Worm (Caenorhabditis elegans) whole organism, young adult: ENCODE data around the gene ddx-19.

ENCODE experiments used
- B0336.3 ChIP-seq: fragments of 200-800 bp; sonication (Bioruptor generic); IDR thresholded peaks from 2 replicates; pipeline ENCODE4 v1.3.6; 2022; ENCODE audit warnings: missing genetic modification characterization, missing compliant biosample characterization
- C06A6.2 ChIP-seq: fragments of 200-800 bp; sonication (Bioruptor generic); conservative IDR thresholded peaks from 2 replicates; pipeline ENCODE4 v1.3.6; 2022; ENCODE audit warnings: missing genetic modification characterization, missing compliant biosample characterization
- F37B4.10 ChIP-seq: fragments of 200-800 bp; sonication (Bioruptor generic); IDR thresholded peaks from 2 replicates; pipeline ENCODE4 v1.3.6; 2022; ENCODE audit warnings: missing genetic modification characterization, missing compliant biosample characterization
- F39B2.1 ChIP-seq: fragments of 200-800 bp; sonication (Bioruptor generic); IDR thresholded peaks from 2 replicates; pipeline ENCODE4 v1.3.6; 2022; ENCODE audit warnings: missing genetic modification reagents, missing genetic modification characterization, missing compliant biosample characterization
- F52B5.7 ChIP-seq: sonication (generic microtip); optimal IDR thresholded peaks from 2 replicates; lab custom pipeline; 2016; ENCODE audit warnings: mild to moderate bottlenecking, missing genetic modification characterization, missing compliant biosample characterization
- T26A5.8 ChIP-seq: sonication (generic microtip); optimal IDR thresholded peaks from 2 replicates; lab custom pipeline; 2016; ENCODE audit warnings: missing genetic modification characterization, missing compliant biosample characterization
- Y53G8AR.9 ChIP-seq: fragments of 200-800 bp; sonication (Bioruptor generic); conservative IDR thresholded peaks from 2 replicates; pipeline ENCODE4 v1.3.6; 2022; ENCODE audit warnings: missing genetic modification reagents, missing genetic modification characterization, missing compliant biosample characterization
- Y56A3A.18 ChIP-seq: fragments of 200-800 bp; sonication (Bioruptor generic); IDR thresholded peaks from 2 replicates; pipeline ENCODE4 v1.3.6; 2022; ENCODE audit warnings: missing genetic modification reagents, missing genetic modification characterization, missing compliant biosample characterization
- Y67H2A.10 ChIP-seq: fragments of 200-800 bp; sonication (Bioruptor generic); conservative IDR thresholded peaks from 2 replicates; pipeline ENCODE4 v1.3.6; 2022; ENCODE audit warnings: missing genetic modification reagents, missing genetic modification characterization, missing compliant biosample characterization
- Y79H2A.3 ChIP-seq: fragments of 200-800 bp; sonication (Bioruptor generic); conservative IDR thresholded peaks from 2 replicates; pipeline ENCODE4 v1.3.6; 2022; ENCODE audit warnings: missing genetic modification reagents, missing genetic modification characterization, missing compliant biosample characterization
- Y95B8A.8 ChIP-seq: fragments of 200-800 bp; sonication (Bioruptor generic); IDR thresholded peaks from 2 replicates; pipeline ENCODE4 v1.3.6; 2022; ENCODE audit warnings: missing genetic modification reagents, missing genetic modification characterization, missing compliant biosample characterization
- akir-1 ChIP-seq: fragments of 200-800 bp; sonication (Bioruptor generic); optimal IDR thresholded peaks from 2 replicates; lab custom pipeline; 2018; ENCODE audit warnings: mild to moderate bottlenecking, missing genetic modification characterization, moderate library complexity, missing compliant biosample characterization
- ama-1 ChIP-seq, 3 experiments: fragments of 150-350 bp in 1 of 3; sonication (generic microtip) in 2 of 3; optimal IDR thresholded peaks; 2 replicates each; lab custom pipeline; 2014 to 2018; ENCODE audit warnings: missing biosample characterization in 2 of 3, missing genetic modification characterization in 2 of 3, missing genetic modification reagents in 2 of 3
- athp-1 ChIP-seq: sonication (generic microtip); optimal IDR thresholded peaks from 2 replicates; lab custom pipeline; 2017; ENCODE audit warnings: mild to moderate bottlenecking, missing genetic modification characterization, missing compliant biosample characterization
- cebp-1 ChIP-seq, 2 experiments: fragments of 200-800 bp in 1 of 2; sonication (Bioruptor generic) in 1 of 2; sonication (generic microtip) in 1 of 2; IDR thresholded peaks in 1 of 2; optimal IDR thresholded peaks in 1 of 2; 2 replicates each; pipeline versions ENCODE4 v1.3.6 to Lab custom; 2017 to 2022; ENCODE audit warnings: missing compliant biosample characterization in 2 of 2, missing genetic modification characterization in 2 of 2, mild to moderate bottlenecking in 1 of 2, missing genetic modification reagents in 1 of 2, moderate library complexity in 1 of 2
- ceh-100 ChIP-seq: fragments of 200-800 bp; sonication (Bioruptor generic); IDR thresholded peaks from 2 replicates; pipeline ENCODE4 v1.3.6; 2022; ENCODE audit warnings: missing genetic modification reagents, missing genetic modification characterization, missing compliant biosample characterization
- chd-7 ChIP-seq: sonication (generic microtip); optimal IDR thresholded peaks from 2 replicates; lab custom pipeline; 2016; ENCODE audit warnings: mild to moderate bottlenecking, missing genetic modification characterization, moderate library complexity, missing compliant biosample characterization
- dox-1 ChIP-seq: fragments of 200-800 bp; sonication (Bioruptor generic); IDR thresholded peaks from 2 replicates; pipeline ENCODE4 v1.3.6; 2022; ENCODE audit warnings: missing genetic modification reagents, missing genetic modification characterization, missing compliant biosample characterization
- dpff-1 ChIP-seq: sonication (generic microtip); optimal IDR thresholded peaks from 2 replicates; lab custom pipeline; 2017; ENCODE audit warnings: mild to moderate bottlenecking, missing genetic modification characterization, missing compliant biosample characterization
- dpl-1 ChIP-seq: fragments of 150-350 bp; optimal IDR thresholded peaks from 2 replicates; lab custom pipeline; 2014; ENCODE audit warnings: missing biosample characterization, missing genetic modification reagents, missing genetic modification characterization
- egrh-3 ChIP-seq: fragments of 200-800 bp; sonication (Bioruptor generic); IDR thresholded peaks from 2 replicates; pipeline ENCODE4 v1.3.6; 2022; ENCODE audit warnings: missing genetic modification reagents, missing genetic modification characterization, missing compliant biosample characterization
- ekl-4 ChIP-seq: fragments of 200-800 bp; sonication (Bioruptor generic); IDR thresholded peaks from 2 replicates; pipeline ENCODE4 v1.3.6; 2022; ENCODE audit warnings: missing genetic modification reagents, missing genetic modification characterization, missing compliant biosample characterization
- gei-17 ChIP-seq: fragments of 200-800 bp; sonication (Bioruptor generic); optimal IDR thresholded peaks from 2 replicates; lab custom pipeline; 2018; ENCODE audit warnings: mild to moderate bottlenecking, missing genetic modification characterization, missing compliant biosample characterization
- him-1 ChIP-seq: sonication (generic microtip); optimal IDR thresholded peaks from 2 replicates; lab custom pipeline; 2016; ENCODE audit warnings: missing genotype, missing genetic modification reagents, missing genetic modification characterization, missing compliant biosample characterization
- hlh-26 ChIP-seq: fragments of 200-800 bp; sonication (Bioruptor generic); conservative IDR thresholded peaks from 2 replicates; pipeline ENCODE4 v1.3.6; 2022; ENCODE audit warnings: missing genetic modification reagents, missing genetic modification characterization, missing compliant biosample characterization
- hmg-20 ChIP-seq: fragments of 200-800 bp; sonication (Bioruptor generic); IDR thresholded peaks from 2 replicates; pipeline ENCODE4 v1.3.6; 2022; ENCODE audit warnings: missing genetic modification reagents, missing genetic modification characterization, missing compliant biosample characterization
- hsf-1 ChIP-seq: fragments of 200-800 bp; sonication (Bioruptor generic); IDR thresholded peaks from 2 replicates; pipeline ENCODE4 v1.3.6; 2022; ENCODE audit warnings: missing genetic modification reagents, missing genetic modification characterization, missing compliant biosample characterization
- lin-26 ChIP-seq: fragments of 200-800 bp; sonication (Bioruptor generic); IDR thresholded peaks from 2 replicates; pipeline ENCODE4 v1.3.6; 2022; ENCODE audit warnings: missing genetic modification reagents, missing genetic modification characterization, missing compliant biosample characterization
- lin-35 ChIP-seq, 3 experiments: fragments of 150-350 bp in 2 of 3; sonication (generic microtip) in 1 of 3; optimal IDR thresholded peaks; 2 replicates each; lab custom pipeline; 2014 to 2018; ENCODE audit warnings: missing biosample characterization in 3 of 3, missing genetic modification characterization in 3 of 3, missing genetic modification reagents in 3 of 3
- madf-10 ChIP-seq: sonication (generic microtip); optimal IDR thresholded peaks from 2 replicates; lab custom pipeline; 2016; ENCODE audit warnings: mild to moderate bottlenecking, missing genetic modification characterization, missing compliant biosample characterization
- madf-3 ChIP-seq: fragments of 200-800 bp; sonication (Bioruptor generic); IDR thresholded peaks from 2 replicates; pipeline ENCODE4 v1.3.6; 2022; ENCODE audit warnings: missing genetic modification reagents, missing genetic modification characterization, missing compliant biosample characterization
- madf-6 ChIP-seq: fragments of 200-800 bp; sonication (Bioruptor generic); IDR thresholded peaks from 2 replicates; pipeline ENCODE4 v1.3.6; 2022; ENCODE audit warnings: missing genetic modification reagents, missing genetic modification characterization, missing compliant biosample characterization
- mcd-1 ChIP-seq: fragments of 200-800 bp; sonication (Bioruptor generic); IDR thresholded peaks from 2 replicates; pipeline ENCODE4 v1.3.6; 2022; ENCODE audit warnings: missing genetic modification reagents, missing genetic modification characterization, missing compliant biosample characterization
- nfya-1 ChIP-seq: sonication (generic microtip); optimal IDR thresholded peaks from 2 replicates; lab custom pipeline; 2017; ENCODE audit warnings: antibody characterized with exemption, missing compliant biosample characterization, missing genetic modification characterization, borderline replicate concordance; ENCODE audit not compliant: insufficient read depth
- nfyb-1 ChIP-seq: fragments of 200-800 bp; sonication (Bioruptor generic); IDR thresholded peaks from 2 replicates; pipeline ENCODE4 v1.3.6; 2022; ENCODE audit warnings: missing genetic modification reagents, missing genetic modification characterization, missing compliant biosample characterization
- repo-1 ChIP-seq: sonication (generic microtip); optimal IDR thresholded peaks from 2 replicates; lab custom pipeline; 2017; ENCODE audit warnings: mild to moderate bottlenecking, missing genetic modification characterization, missing compliant biosample characterization
- snpc-1.1 ChIP-seq: sonication (generic microtip); optimal IDR thresholded peaks from 2 replicates; lab custom pipeline; 2017; ENCODE audit warnings: missing genetic modification characterization, mild to moderate bottlenecking, missing compliant biosample characterization, antibody characterized with exemption, moderate library complexity, missing genotype, missing genetic modification reagents; ENCODE audit not compliant: insufficient read depth
- snpc-1.3 ChIP-seq: sonication (generic microtip); optimal IDR thresholded peaks from 2 replicates; lab custom pipeline; 2017; ENCODE audit warnings: missing genetic modification characterization, mild to moderate bottlenecking, missing compliant biosample characterization, antibody characterized with exemption, moderate library complexity, missing genotype, missing genetic modification reagents; ENCODE audit not compliant: insufficient read depth
- snpc-3.4 ChIP-seq: sonication (generic microtip); optimal IDR thresholded peaks from 2 replicates; lab custom pipeline; 2017; ENCODE audit warnings: missing genetic modification characterization, mild to moderate bottlenecking, missing compliant biosample characterization, antibody characterized with exemption, moderate library complexity, missing genotype, missing genetic modification reagents
- snpc-4 ChIP-seq, 5 experiments: fragments of 150-350 bp in 1 of 5; sonication (generic microtip) in 4 of 5; optimal IDR thresholded peaks; 2 replicates each; lab custom pipeline; 2014 to 2018; ENCODE audit warnings: missing genetic modification characterization in 5 of 5, missing biosample characterization in 3 of 5, antibody characterized with exemption in 2 of 5, mild to moderate bottlenecking in 2 of 5, missing compliant biosample characterization in 2 of 5, missing genotype in 2 of 5, moderate library complexity in 2 of 5, missing genetic modification reagents in 1 of 5
- tlf-1 ChIP-seq: fragments of 200-800 bp; sonication (Bioruptor generic); optimal IDR thresholded peaks from 2 replicates; lab custom pipeline; 2018; ENCODE audit warnings: mild to moderate bottlenecking, missing genetic modification characterization, missing compliant biosample characterization
- unc-62 ChIP-seq: fragments of 150-350 bp; optimal IDR thresholded peaks from 2 replicates; lab custom pipeline; 2014; ENCODE audit warnings: missing biosample characterization, missing genetic modification reagents, missing genetic modification characterization
- zfh-2 ChIP-seq: fragments of 200-800 bp; sonication (Bioruptor generic); conservative IDR thresholded peaks from 2 replicates; pipeline ENCODE4 v1.3.6; 2022; ENCODE audit warnings: missing genetic modification reagents, missing genetic modification characterization, missing compliant biosample characterization
- ztf-26 ChIP-seq: sonication (generic microtip); optimal IDR thresholded peaks from 2 replicates; lab custom pipeline; 2017; ENCODE audit warnings: missing genetic modification characterization, missing compliant biosample characterization
- ztf-28 ChIP-seq: fragments of 200-800 bp; sonication (Bioruptor generic); IDR thresholded peaks from 2 replicates; pipeline ENCODE4 v1.3.6; 2022; ENCODE audit warnings: missing genetic modification reagents, missing genetic modification characterization, missing compliant biosample characterization

ddx-19 gene

ce11 chrII:8929771-8930170, 45.1 kb downstream of the ddx-19 start, which contains the start of gene mrpl-50:
Gene mrpl-50, plus strand, starts transcription at chrII:8929841.
- TF ChIP-seq B0336.3 (GFP tag; lab: Robert Waterston, UW) (peak; percentile 84), snpc-1.3 (tag; lab: Kevin White, UChicago) (peak; percentile 50), nfyb-1 (GFP tag; lab: Robert Waterston, UW) (0 out of 2 replicates have a peak, but pooled peaks have one; percentile 42), F52B5.7 (tag; lab: Kevin White, UChicago) (peak; percentile 13), hsf-1 (0 out of 2 replicates have a peak, but pooled peaks have one; percentile 21), dpff-1 (tag; lab: Kevin White, UChicago) (peak; percentile 20), chd-7 (tag; lab: Kevin White, UChicago) (peak; percentile 9), mcd-1 (GFP tag; lab: Robert Waterston, UW) (peak; percentile 43; the same call in 1 of the 2 replicates), Y53G8AR.9 (GFP tag; lab: Robert Waterston, UW) (peak; percentile 76; the same call in 1 of the 2 replicates), madf-3 (GFP tag; lab: Robert Waterston, UW) (peak; percentile 71), cebp-1 (GFP tag; IDR thresholded peaks at IDR 0.05; lab: Robert Waterston, UW) (no peak), cebp-1 (tag; optimal IDR thresholded peaks at IDR 0.05; lab: Kevin White, UChicago) (peak; percentile 20), Y95B8A.8 (no peak), hmg-20 (GFP tag; lab: Robert Waterston, UW) (no peak), madf-6 (GFP tag; lab: Robert Waterston, UW) (peak; percentile 65), ama-1 (optimal IDR thresholded peaks at IDR 0.05; lab: Kevin White, UChicago) (no peak), ama-1 (GFP tag; optimal IDR thresholded peaks at IDR 0.05; lab: Kevin White, UChicago) (peak in 1 of 2 experiments; percentile 30), ztf-26 (tag; lab: Kevin White, UChicago) (peak; percentile 3), dox-1 (GFP tag; lab: Robert Waterston, UW) (no peak), nfya-1 (no peak), Y56A3A.18 (GFP tag; lab: Robert Waterston, UW) (peak; percentile 36; the same call in 1 of the 2 replicates), T26A5.8 (tag; lab: Kevin White, UChicago) (peak; percentile 31), zfh-2 (peak; percentile 29; the same call in 1 of the 2 replicates), repo-1 (tag; lab: Kevin White, UChicago) (peak; percentile 59), ekl-4 (GFP tag; lab: Robert Waterston, UW) (peak; percentile 50), snpc-1.1 (tag; lab: Kevin White, UChicago) (peak; percentile 33), madf-10 (no peak), lin-26 (GFP tag; lab: Robert Waterston, UW) (no peak), F39B2.1 (GFP tag; lab: Robert Waterston, UW) (0 out of 2 replicates have a peak, but pooled peaks have one; percentile 57), egrh-3 (no peak), him-1 (no peak)

DNA sequence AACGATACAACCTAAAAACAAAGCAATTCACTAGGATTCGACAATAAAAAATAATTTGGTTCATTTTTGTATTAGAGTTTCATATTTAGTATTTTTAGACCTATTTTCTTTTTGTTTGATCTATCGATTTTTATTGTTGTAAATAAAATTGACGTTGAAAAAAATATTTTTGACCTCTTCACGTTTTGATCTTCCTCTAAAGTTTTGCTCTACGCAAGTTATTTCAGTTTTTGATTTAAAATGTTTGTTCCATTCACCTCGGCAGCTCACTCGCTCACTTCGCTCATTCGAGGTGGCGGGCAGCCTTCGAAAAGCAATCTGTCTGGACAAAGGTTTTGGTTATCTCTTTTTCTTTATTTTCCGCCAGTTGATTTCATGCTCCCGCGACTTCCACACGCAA, 46.1 kb downstream of the ddx-19 start, which contains the start of gene enol-1:
Gene enol-1 (plus strand): TSS at position 235 of the 400 bp plus-strand sequence.
- TF ChIP-seq akir-1 (GFP tag; lab: Kevin White, UChicago) (no peak), F37B4.10 (GFP tag; lab: Robert Waterston, UW) (no peak), athp-1 (peak; percentile 5), snpc-4 (GFP tag; optimal IDR thresholded peaks at IDR 0.05; lab: Kevin White, UChicago) (no peak), snpc-4 (tag; optimal IDR thresholded peaks at IDR 0.05; lab: Kevin White, UChicago) (no peak), F39B2.1 (GFP tag; lab: Robert Waterston, UW) (no peak), ekl-4 (GFP tag; lab: Robert Waterston, UW) (no peak), chd-7 (tag; lab: Kevin White, UChicago) (no peak), snpc-3.4 (tag; lab: Kevin White, UChicago) (peak; percentile 59), ceh-100 (GFP tag; lab: Robert Waterston, UW) (no peak), snpc-1.1 (tag; lab: Kevin White, UChicago) (no peak), ztf-28 (GFP tag; lab: Robert Waterston, UW) (no peak), hlh-26 (GFP tag; lab: Robert Waterston, UW) (no peak), gei-17 (GFP tag; lab: Kevin White, UChicago) (no peak), dpl-1 (GFP tag; lab: Kevin White, UChicago) (peak; percentile 33), Y79H2A.3 (GFP tag; lab: Robert Waterston, UW) (no peak), unc-62 (GFP tag; lab: Kevin White, UChicago) (no peak), Y67H2A.10 (GFP tag; lab: Robert Waterston, UW) (no peak), C06A6.2 (GFP tag; lab: Robert Waterston, UW) (no peak), lin-35 (GFP tag; optimal IDR thresholded peaks at IDR 0.05; lab: Kevin White, UChicago) (no peak), tlf-1 (GFP tag; lab: Kevin White, UChicago) (peak; percentile 10), madf-3 (GFP tag; lab: Robert Waterston, UW) (no peak; the same call in 1 of the 2 replicates)
